Worm (Caenorhabditis elegans): ENCODE results near the gene phf-15.

ce11 chrIII:3351672-3352071 lies 29.0 kb downstream of the phf-15 start:
- no peak for TF ChIP-seq tab-1 (GFP tag; IDR thresholded peaks at IDR 0.05)
- TF ChIP-seq T22C8.4 (GFP tag; IDR thresholded peaks at IDR 0.05): no peak
- no peak for TF ChIP-seq flt-1 (GFP tag; IDR thresholded peaks at IDR 0.05)
- TF ChIP-seq ztf-29 (GFP tag; IDR thresholded peaks at IDR 0.05): no peak
- no peak for TF ChIP-seq klf-2 (GFP tag; conservative IDR thresholded peaks at IDR 0.05)
- TF ChIP-seq ref-1 (GFP tag; conservative IDR thresholded peaks at IDR 0.05): no peak
